Worm (Caenorhabditis elegans) whole organism, young adult: Measurements from ENCODE around the gene glb-15.
A peak's percentile ranks its signal among the peaks of the same experiment; 100 is the strongest.

Experiments
- B0019.2 ChIP-seq: fragments of 200-800 bp; sonication (Bioruptor generic); conservative IDR thresholded peaks from 2 replicates; pipeline ENCODE4 v1.3.6; 2022; ENCODE audit warnings: missing genetic modification reagents, missing genetic modification characterization, missing compliant biosample characterization
- D2030.7 ChIP-seq: fragments of 200-800 bp; sonication (Bioruptor generic); IDR thresholded peaks from 2 replicates; pipeline ENCODE4 v1.3.6; 2022; ENCODE audit warnings: missing genetic modification reagents, missing genetic modification characterization, missing compliant biosample characterization
- F39B2.1 ChIP-seq: fragments of 200-800 bp; sonication (Bioruptor generic); IDR thresholded peaks from 2 replicates; pipeline ENCODE4 v1.3.6; 2022; ENCODE audit warnings: missing genetic modification reagents, missing genetic modification characterization, missing compliant biosample characterization
- F49E8.2 ChIP-seq: sonication (generic microtip); optimal IDR thresholded peaks from 3 replicates; lab custom pipeline; 2017; ENCODE audit warnings: missing genetic modification characterization, mild to moderate bottlenecking, missing compliant biosample characterization, antibody characterized with exemption, moderate library complexity; ENCODE audit not compliant: insufficient read depth
- F55B11.4 ChIP-seq: sonication (generic microtip); optimal IDR thresholded peaks from 2 replicates; lab custom pipeline; 2016; ENCODE audit warnings: missing compliant biosample characterization, missing genetic modification characterization, borderline replicate concordance; ENCODE audit not compliant: insufficient read depth
- K11D2.4 ChIP-seq: fragments of 200-800 bp; sonication (Bioruptor generic); IDR thresholded peaks from 2 replicates; pipeline ENCODE4 v1.3.6; 2022; ENCODE audit warnings: missing genetic modification reagents, missing genetic modification characterization, missing compliant biosample characterization
- ZK185.1 ChIP-seq: sonication (generic microtip); optimal IDR thresholded peaks from 2 replicates; lab custom pipeline; 2016; ENCODE audit warnings: mild to moderate bottlenecking, missing genetic modification characterization, missing compliant biosample characterization; ENCODE audit not compliant: poor library complexity, severe bottlenecking
- aptf-2 ChIP-seq: fragments of 200-800 bp; sonication (Bioruptor generic); conservative IDR thresholded peaks from 2 replicates; pipeline ENCODE4 v1.3.6; 2022; ENCODE audit warnings: missing genetic modification reagents, missing genetic modification characterization, missing compliant biosample characterization
- aptf-3 ChIP-seq: fragments of 200-800 bp; sonication (Bioruptor generic); IDR thresholded peaks from 2 replicates; pipeline ENCODE4 v1.3.6; 2022; ENCODE audit warnings: missing genetic modification characterization, missing compliant biosample characterization
- athp-1 ChIP-seq: sonication (generic microtip); optimal IDR thresholded peaks from 2 replicates; lab custom pipeline; 2017; ENCODE audit warnings: mild to moderate bottlenecking, missing genetic modification characterization, missing compliant biosample characterization
- attf-5 ChIP-seq: fragments of 200-800 bp; sonication (Bioruptor generic); optimal IDR thresholded peaks from 2 replicates; lab custom pipeline; 2018; ENCODE audit warnings: mild to moderate bottlenecking, missing genetic modification characterization, missing compliant biosample characterization
- attf-6 ChIP-seq: fragments of 200-800 bp; sonication (Bioruptor generic); IDR thresholded peaks from 2 replicates; pipeline ENCODE4 v1.3.6; 2022; ENCODE audit warnings: missing genetic modification reagents, missing genetic modification characterization, missing compliant biosample characterization
- bed-1 ChIP-seq: fragments of 200-800 bp; sonication (Bioruptor generic); IDR thresholded peaks from 2 replicates; pipeline ENCODE4 v1.3.6; 2022; ENCODE audit warnings: missing genetic modification reagents, missing genetic modification characterization, missing compliant biosample characterization
- cebp-1 ChIP-seq, 2 experiments: fragments of 200-800 bp in 1 of 2; sonication (Bioruptor generic) in 1 of 2; sonication (generic microtip) in 1 of 2; IDR thresholded peaks in 1 of 2; optimal IDR thresholded peaks in 1 of 2; 2 replicates each; pipeline versions ENCODE4 v1.3.6 to Lab custom; 2017 to 2022; ENCODE audit warnings: missing compliant biosample characterization in 2 of 2, missing genetic modification characterization in 2 of 2, mild to moderate bottlenecking in 1 of 2, missing genetic modification reagents in 1 of 2, moderate library complexity in 1 of 2
- ceh-100 ChIP-seq: fragments of 200-800 bp; sonication (Bioruptor generic); IDR thresholded peaks from 2 replicates; pipeline ENCODE4 v1.3.6; 2022; ENCODE audit warnings: missing genetic modification reagents, missing genetic modification characterization, missing compliant biosample characterization
- ceh-40 ChIP-seq: fragments of 200-800 bp; sonication (Bioruptor generic); IDR thresholded peaks from 2 replicates; pipeline ENCODE4 v1.3.6; 2022; ENCODE audit warnings: missing genetic modification characterization, missing compliant biosample characterization
- ceh-91 ChIP-seq: fragments of 200-800 bp; sonication (Bioruptor generic); IDR thresholded peaks from 2 replicates; pipeline ENCODE4 v1.3.6; 2022; ENCODE audit warnings: missing genetic modification reagents, missing genetic modification characterization, missing compliant biosample characterization
- dox-1 ChIP-seq: fragments of 200-800 bp; sonication (Bioruptor generic); IDR thresholded peaks from 2 replicates; pipeline ENCODE4 v1.3.6; 2022; ENCODE audit warnings: missing genetic modification reagents, missing genetic modification characterization, missing compliant biosample characterization
- dpff-1 ChIP-seq: sonication (generic microtip); optimal IDR thresholded peaks from 2 replicates; lab custom pipeline; 2017; ENCODE audit warnings: mild to moderate bottlenecking, missing genetic modification characterization, missing compliant biosample characterization
- dpl-1 ChIP-seq: fragments of 150-350 bp; optimal IDR thresholded peaks from 2 replicates; lab custom pipeline; 2014; ENCODE audit warnings: missing biosample characterization, missing genetic modification reagents, missing genetic modification characterization
- egl-18 ChIP-seq: fragments of 200-800 bp; sonication (Bioruptor generic); IDR thresholded peaks from 2 replicates; pipeline ENCODE4 v1.3.6; 2022; ENCODE audit warnings: missing genetic modification reagents, missing genetic modification characterization, missing compliant biosample characterization
- him-1 ChIP-seq: sonication (generic microtip); optimal IDR thresholded peaks from 2 replicates; lab custom pipeline; 2016; ENCODE audit warnings: missing genotype, missing genetic modification reagents, missing genetic modification characterization, missing compliant biosample characterization
- hlh-26 ChIP-seq: fragments of 200-800 bp; sonication (Bioruptor generic); conservative IDR thresholded peaks from 2 replicates; pipeline ENCODE4 v1.3.6; 2022; ENCODE audit warnings: missing genetic modification reagents, missing genetic modification characterization, missing compliant biosample characterization
- hmg-1.2 ChIP-seq: fragments of 200-800 bp; sonication (Bioruptor generic); IDR thresholded peaks from 2 replicates; pipeline ENCODE4 v1.3.6; 2022; ENCODE audit warnings: missing genetic modification reagents, missing genetic modification characterization, missing compliant biosample characterization
- hsf-1 ChIP-seq: fragments of 200-800 bp; sonication (Bioruptor generic); IDR thresholded peaks from 2 replicates; pipeline ENCODE4 v1.3.6; 2022; ENCODE audit warnings: missing genetic modification reagents, missing genetic modification characterization, missing compliant biosample characterization
- lag-1 ChIP-seq: fragments of 200-800 bp; sonication (Bioruptor generic); IDR thresholded peaks from 2 replicates; pipeline ENCODE4 v1.3.6; 2022; ENCODE audit warnings: missing genetic modification reagents, missing genetic modification characterization, missing compliant biosample characterization
- let-526 ChIP-seq: fragments of 200-800 bp; sonication (Bioruptor generic); IDR thresholded peaks from 2 replicates; pipeline ENCODE4 v1.3.6; 2022; ENCODE audit warnings: missing genetic modification reagents, missing genetic modification characterization, missing compliant biosample characterization
- let-607 ChIP-seq, 2 experiments: fragments of 200-800 bp in 1 of 2; sonication (Bioruptor generic) in 1 of 2; sonication (generic microtip) in 1 of 2; optimal IDR thresholded peaks; 2 replicates each; lab custom pipeline; 2016 to 2018; ENCODE audit warnings: mild to moderate bottlenecking in 2 of 2, missing compliant biosample characterization in 2 of 2, missing genetic modification characterization in 2 of 2, moderate library complexity in 2 of 2, missing genotype in 1 of 2
- lin-35 ChIP-seq, 3 experiments: fragments of 150-350 bp in 2 of 3; sonication (generic microtip) in 1 of 3; optimal IDR thresholded peaks; 2 replicates each; lab custom pipeline; 2014 to 2018; ENCODE audit warnings: missing biosample characterization in 3 of 3, missing genetic modification characterization in 3 of 3, missing genetic modification reagents in 3 of 3
- lin-54 ChIP-seq: fragments of 200-800 bp; sonication (Bioruptor generic); optimal IDR thresholded peaks from 2 replicates; lab custom pipeline; 2018; ENCODE audit warnings: mild to moderate bottlenecking, missing genetic modification characterization, missing compliant biosample characterization
- lsl-1 ChIP-seq: fragments of 200-800 bp; sonication (Bioruptor generic); optimal IDR thresholded peaks from 2 replicates; lab custom pipeline; 2018; ENCODE audit warnings: mild to moderate bottlenecking, missing genetic modification characterization, moderate library complexity, missing compliant biosample characterization
- madf-6 ChIP-seq: fragments of 200-800 bp; sonication (Bioruptor generic); IDR thresholded peaks from 2 replicates; pipeline ENCODE4 v1.3.6; 2022; ENCODE audit warnings: missing genetic modification reagents, missing genetic modification characterization, missing compliant biosample characterization
- madf-8 ChIP-seq: fragments of 200-800 bp; sonication (Bioruptor generic); conservative IDR thresholded peaks from 2 replicates; pipeline ENCODE4 v1.3.6; 2022; ENCODE audit warnings: missing genetic modification reagents, missing genetic modification characterization, missing compliant biosample characterization
- mel-28 ChIP-seq: sonication (generic microtip); optimal IDR thresholded peaks from 2 replicates; lab custom pipeline; 2016; ENCODE audit warnings: borderline replicate concordance, mild to moderate bottlenecking, missing genetic modification characterization, missing compliant biosample characterization
- mes-4 ChIP-seq: sonication (generic microtip); optimal IDR thresholded peaks from 2 replicates; lab custom pipeline; 2016; ENCODE audit warnings: missing genotype, missing genetic modification characterization, missing compliant biosample characterization
- nfya-1 ChIP-seq: sonication (generic microtip); optimal IDR thresholded peaks from 2 replicates; lab custom pipeline; 2017; ENCODE audit warnings: antibody characterized with exemption, missing compliant biosample characterization, missing genetic modification characterization, borderline replicate concordance; ENCODE audit not compliant: insufficient read depth
- nhr-27 ChIP-seq: fragments of 200-800 bp; sonication (Bioruptor generic); optimal IDR thresholded peaks from 2 replicates; lab custom pipeline; 2018; ENCODE audit warnings: mild to moderate bottlenecking, missing genetic modification characterization, moderate library complexity, missing compliant biosample characterization
- sea-2 ChIP-seq: fragments of 200-800 bp; sonication (Bioruptor generic); IDR thresholded peaks from 2 replicates; pipeline ENCODE4 v1.3.6; 2022; ENCODE audit warnings: missing genetic modification characterization, missing compliant biosample characterization
- snpc-3.4 ChIP-seq: sonication (generic microtip); optimal IDR thresholded peaks from 2 replicates; lab custom pipeline; 2017; ENCODE audit warnings: missing genetic modification characterization, mild to moderate bottlenecking, missing compliant biosample characterization, antibody characterized with exemption, moderate library complexity, missing genotype, missing genetic modification reagents
- sptf-2 ChIP-seq: fragments of 200-800 bp; sonication (Bioruptor generic); optimal IDR thresholded peaks from 2 replicates; lab custom pipeline; 2018; ENCODE audit warnings: mild to moderate bottlenecking, missing genetic modification characterization, missing compliant biosample characterization
- tbp1 ChIP-seq: fragments of 200-800 bp; sonication (Bioruptor generic); optimal IDR thresholded peaks from 2 replicates; lab custom pipeline; 2018; ENCODE audit warnings: mild to moderate bottlenecking, missing genetic modification characterization, missing compliant biosample characterization
- unc-62 ChIP-seq: fragments of 150-350 bp; optimal IDR thresholded peaks from 2 replicates; lab custom pipeline; 2014; ENCODE audit warnings: missing biosample characterization, missing genetic modification reagents, missing genetic modification characterization
- zim-3 ChIP-seq: sonication (generic microtip); optimal IDR thresholded peaks from 2 replicates; lab custom pipeline; 2017; ENCODE audit warnings: mild to moderate bottlenecking, missing genetic modification characterization, moderate library complexity, missing compliant biosample characterization
- ztf-18 ChIP-seq: sonication (generic microtip); optimal IDR thresholded peaks from 2 replicates; lab custom pipeline; 2016; ENCODE audit warnings: missing genotype, mild to moderate bottlenecking, missing genetic modification characterization, missing compliant biosample characterization
- ztf-28 ChIP-seq: fragments of 200-800 bp; sonication (Bioruptor generic); IDR thresholded peaks from 2 replicates; pipeline ENCODE4 v1.3.6; 2022; ENCODE audit warnings: missing genetic modification reagents, missing genetic modification characterization, missing compliant biosample characterization
- ztf-3 ChIP-seq: fragments of 200-800 bp; sonication (Bioruptor generic); optimal IDR thresholded peaks from 2 replicates; lab custom pipeline; 2018; ENCODE audit warnings: mild to moderate bottlenecking, missing genetic modification characterization, missing compliant biosample characterization

glb-15 gene

ce11 chrV:11572803-11573490 lies 45.1 kb downstream of the glb-15 start, which contains the start of the genes H12C20.7 and nhr-68 (continued):
- TF ChIP-seq ztf-18 (peak; percentile 37), sea-2 (no peak), ceh-100 (GFP tag; lab: Robert Waterston, UW) (no peak), hlh-26 (GFP tag; lab: Robert Waterston, UW) (no peak), madf-8 (GFP tag; lab: Robert Waterston, UW) (no peak), cebp-1 (GFP tag; IDR thresholded peaks at IDR 0.05; lab: Robert Waterston, UW) (peak; percentile 51; the same call in 1 of the 2 replicates), cebp-1 (tag; optimal IDR thresholded peaks at IDR 0.05; lab: Kevin White, UChicago) (peak; percentile 85), lin-35 (GFP tag; optimal IDR thresholded peaks at IDR 0.05; lab: Kevin White, UChicago) (peak in 1 of 3 experiments; percentile 55), bed-1 (GFP tag; lab: Robert Waterston, UW) (no peak), ztf-28 (no peak), madf-6 (GFP tag; lab: Robert Waterston, UW) (no peak), ceh-40 (GFP tag; lab: Robert Waterston, UW) (no peak), lin-54 (GFP tag; lab: Kevin White, UChicago) (peak; percentile 60), nhr-27 (no peak), F55B11.4 (tag; lab: Kevin White, UChicago) (no peak), sptf-2 (GFP tag; lab: Kevin White, UChicago) (no peak), unc-62 (peak; percentile 3), F49E8.2 (no peak), mel-28 (tag; lab: Kevin White, UChicago) (no peak), ZK185.1 (tag; lab: Kevin White, UChicago) (peak; percentile 84), let-526 (GFP tag; lab: Robert Waterston, UW) (no peak), F39B2.1 (no peak), tbp1 (GFP tag; lab: Kevin White, UChicago) (peak; percentile 70), D2030.7 (GFP tag; lab: Robert Waterston, UW) (no peak), attf-5 (GFP tag; lab: Kevin White, UChicago) (peak; percentile 70), dox-1 (GFP tag; lab: Robert Waterston, UW) (no peak), nfya-1 (tag; lab: Kevin White, UChicago) (no peak), egl-18 (GFP tag; lab: Robert Waterston, UW) (no peak), attf-6 (no peak), K11D2.4 (GFP tag; lab: Robert Waterston, UW) (peak; percentile 76), ceh-91 (GFP tag; lab: Robert Waterston, UW) (no peak), dpff-1 (peak; percentile 36), lsl-1 (GFP tag; lab: Kevin White, UChicago) (no peak), him-1 (no peak), zim-3 (tag; lab: Kevin White, UChicago) (peak; percentile 59), hmg-1.2 (GFP tag; lab: Robert Waterston, UW) (no peak), aptf-3 (GFP tag; lab: Robert Waterston, UW) (no peak), B0019.2 (no peak), snpc-3.4 (no peak), ztf-3 (peak; percentile 50), dpl-1 (GFP tag; lab: Kevin White, UChicago) (no peak), let-607 (tag; optimal IDR thresholded peaks at IDR 0.05; lab: Kevin White, UChicago) (peak; percentile 28 to 76), hsf-1 (GFP tag; lab: Robert Waterston, UW) (no peak), athp-1 (tag; lab: Kevin White, UChicago) (peak; percentile 37), mes-4 (tag; lab: Kevin White, UChicago) (no peak), lag-1 (GFP tag; lab: Robert Waterston, UW) (0 out of 2 replicates have a peak, but pooled peaks have one; percentile 38), aptf-2 (GFP tag; lab: Robert Waterston, UW) (no peak)
